Fruit fly (Drosophila melanogaster): Measurements from ENCODE around the gene opm.
A peak's percentile ranks its signal among the peaks of the same experiment; 100 is the strongest.

opm gene

DNA sequence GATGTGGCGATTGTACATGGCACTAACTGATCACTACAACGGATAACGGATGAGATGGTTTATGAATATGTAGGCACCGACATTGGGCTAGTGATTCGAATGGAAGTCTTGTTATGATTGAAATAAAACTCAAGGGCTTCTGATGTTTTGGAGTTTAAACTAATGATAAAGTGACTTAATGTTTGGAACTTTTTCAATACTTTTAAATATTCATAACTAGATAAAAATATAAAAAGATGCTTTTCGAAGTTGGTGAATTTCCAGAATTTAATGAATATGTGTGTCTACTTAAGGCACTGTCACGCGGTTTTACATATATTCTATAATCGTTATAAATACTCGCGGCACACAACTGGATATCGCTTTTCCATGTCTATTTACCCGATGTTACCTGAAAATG is 29.7 kb upstream of the opm start, which contains the start of gene CG9072:
TSS of gene CG9072 (minus strand) at position 101 of the 400 bp plus-strand sequence.
- no peak for TF ChIP-seq lov (optimal IDR thresholded peaks at IDR 0.05)
- TF ChIP-seq lov (GFP tag; IDR thresholded peaks at IDR 0.05), result no peak
- TF ChIP-seq CG13424 (tag; optimal IDR thresholded peaks at IDR 0.05), result no peak
- no peak for TF ChIP-seq sima (GFP tag; optimal IDR thresholded peaks at IDR 0.05)
- TF ChIP-seq CG4854 (GFP tag; optimal IDR thresholded peaks at IDR 0.05), result no peak
- no peak for TF ChIP-seq pan (optimal IDR thresholded peaks at IDR 0.05)
- no peak for TF ChIP-seq pan (GFP tag; optimal IDR thresholded peaks at IDR 0.05 in 1 of 2, IDR thresholded peaks at IDR 0.05 in 1 of 2)
- TF ChIP-seq ac (GFP tag; optimal IDR thresholded peaks at IDR 0.05), result no peak
- no peak for TF ChIP-seq Tbp (GFP tag; optimal IDR thresholded peaks at IDR 0.05)
- no peak for TF ChIP-seq tin (GFP tag; optimal IDR thresholded peaks at IDR 0.05)
- TF ChIP-seq YL-1 (GFP tag; optimal IDR thresholded peaks at IDR 0.05), result no peak
- no peak for TF ChIP-seq Gsc (GFP tag; IDR thresholded peaks at IDR 0.05)
- no peak for TF ChIP-seq Mes4 (GFP tag; optimal IDR thresholded peaks at IDR 0.05)
- no peak for TF ChIP-seq CG2120 (GFP tag; optimal IDR thresholded peaks at IDR 0.05)
- no peak for TF ChIP-seq kni (GFP tag; optimal IDR thresholded peaks at IDR 0.05)
- no peak for TF ChIP-seq CG3163 (GFP tag; optimal IDR thresholded peaks at IDR 0.05)
- no peak for TF ChIP-seq chinmo (GFP tag; IDR thresholded peaks at IDR 0.05; ENCODE audit: partially characterized antibody)
- TF ChIP-seq CG6854 (GFP tag; optimal IDR thresholded peaks at IDR 0.05), result no peak

DNA sequence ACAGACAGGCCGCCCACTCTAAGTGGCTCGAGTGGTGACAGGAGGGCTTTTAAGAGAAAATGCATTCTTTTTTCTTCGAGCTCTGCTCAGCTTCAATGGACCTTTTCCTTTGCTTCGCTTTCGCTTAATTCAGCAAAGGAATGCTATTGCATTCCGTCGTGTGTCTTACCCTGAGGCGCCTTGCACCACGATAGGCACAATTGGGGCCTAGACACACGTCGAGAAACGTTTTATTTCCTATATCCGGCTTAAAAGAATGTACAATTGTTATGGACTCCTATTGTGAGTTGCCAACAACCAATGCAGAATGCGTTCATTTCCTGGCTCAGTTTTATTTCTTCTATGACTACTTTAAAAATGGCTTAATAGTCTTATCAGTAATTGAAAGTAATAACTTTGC is 24.9 kb upstream of the opm start:
- TF ChIP-seq CG30020 (tag; optimal IDR thresholded peaks at IDR 0.05), result peak; percentile 22
- peak; percentile 96 for TF ChIP-seq CG18764 (GFP tag; optimal IDR thresholded peaks at IDR 0.05)
- no peak for TF ChIP-seq Hmr (GFP tag; optimal IDR thresholded peaks at IDR 0.05)
- peak; percentile 6 for TF ChIP-seq CG7271 (tag; optimal IDR thresholded peaks at IDR 0.05)
- peak; percentile 6 for TF ChIP-seq Ets97D (GFP tag; optimal IDR thresholded peaks at IDR 0.05)
- peak; percentile 6 for TF ChIP-seq phol (tag; optimal IDR thresholded peaks at IDR 0.05)
- TF ChIP-seq insv (GFP tag; optimal IDR thresholded peaks at IDR 0.05), result no peak
- peak; percentile 83 for TF ChIP-seq stwl (tag; optimal IDR thresholded peaks at IDR 0.05)
- TF ChIP-seq HLH4C (GFP tag; IDR thresholded peaks at IDR 0.05; ENCODE audit: partially characterized antibody), result 0 out of 3 replicates have a peak, but pooled peaks have one; percentile 8
- TF ChIP-seq nerfin-1 (tag; optimal IDR thresholded peaks at IDR 0.05), result peak; percentile 1
- peak; percentile 55 for TF ChIP-seq zen (tag; optimal IDR thresholded peaks at IDR 0.05)
- peak; percentile 1 for TF ChIP-seq CG15696 (tag; optimal IDR thresholded peaks at IDR 0.05)
- no peak for TF ChIP-seq jing (GFP tag; optimal IDR thresholded peaks at IDR 0.05)

DNA sequence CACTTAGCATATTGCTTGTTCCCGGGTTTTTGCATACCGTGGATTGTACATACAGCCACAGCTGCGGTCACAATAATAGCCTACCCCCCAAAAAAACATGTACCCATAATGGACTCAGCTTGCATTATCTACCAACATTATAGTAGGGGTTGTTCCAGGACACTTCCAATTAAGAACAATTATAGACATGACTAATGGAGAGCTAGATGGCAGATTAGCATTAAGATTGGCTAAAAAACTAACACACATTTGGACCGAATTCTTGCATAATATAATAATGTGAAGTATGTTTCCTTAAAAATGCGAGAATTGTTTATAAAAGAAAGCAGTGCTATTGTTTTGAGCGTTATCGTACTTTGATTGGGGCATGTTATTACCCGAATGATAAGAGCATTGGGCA is 24.1 kb upstream of the opm start:
- TF ChIP-seq lab (GFP tag; optimal IDR thresholded peaks at IDR 0.05), result peak; percentile 19
- no peak for TF ChIP-seq prd (optimal IDR thresholded peaks at IDR 0.05)
- TF ChIP-seq prd (GFP tag; IDR thresholded peaks at IDR 0.05), result no peak
- TF ChIP-seq CG7556 (GFP tag; optimal IDR thresholded peaks at IDR 0.05), result peak; percentile 19
- no peak for TF ChIP-seq CG6254 (GFP tag; optimal IDR thresholded peaks at IDR 0.05)
- TF ChIP-seq lilli (GFP tag; optimal IDR thresholded peaks at IDR 0.05), result no peak
- TF ChIP-seq CG12299 (tag; optimal IDR thresholded peaks at IDR 0.05), result no peak
- TF ChIP-seq CG2712 (tag; optimal IDR thresholded peaks at IDR 0.05), result no peak
- peak; percentile 4 for TF ChIP-seq Meics (GFP tag; optimal IDR thresholded peaks at IDR 0.05)
- TF ChIP-seq ase (GFP tag; IDR thresholded peaks at IDR 0.05), result no peak
- TF ChIP-seq ato (GFP tag; IDR thresholded peaks at IDR 0.05; ENCODE audit: partially characterized antibody), result no peak
- peak; percentile 12 for TF ChIP-seq Hsf (GFP tag; optimal IDR thresholded peaks at IDR 0.05)
- TF ChIP-seq gem (tag; optimal IDR thresholded peaks at IDR 0.05), result peak; percentile 23
- peak; percentile 68 for TF ChIP-seq sens (GFP tag)
- TF ChIP-seq CG13894 (tag; optimal IDR thresholded peaks at IDR 0.05), result peak; percentile 7
- no peak for TF ChIP-seq CG9932 (GFP tag; IDR thresholded peaks at IDR 0.05)
- TF ChIP-seq cad (GFP tag; optimal IDR thresholded peaks at IDR 0.05), result no peak
- 0 out of 2 replicates have a peak, but pooled peaks have one; percentile 7 for TF ChIP-seq CG5953 (GFP tag; IDR thresholded peaks at IDR 0.05)
- TF ChIP-seq org-1 (GFP tag; optimal IDR thresholded peaks at IDR 0.05), result no peak
- TF ChIP-seq CG6175 (GFP tag; IDR thresholded peaks at IDR 0.05), result no peak
- TF ChIP-seq CG2120 (GFP tag; optimal IDR thresholded peaks at IDR 0.05), result peak; percentile 18
